Fruit fly (Drosophila melanogaster): ENCODE results near the gene CG11723.
A peak's percentile ranks its signal among the peaks of the same experiment; 100 is the strongest.

CG11723 gene

dm6 chr2L:2130157-2130987, 16.7 kb downstream of the CG11723 start, which contains the start of gene Glyp:
TSS of gene Glyp (plus strand) at chr2L:2130813.
- TF ChIP-seq noc (tag; optimal IDR thresholded peaks at IDR 0.05) = peak; percentile 99

- TF ChIP-seq noc (tag; optimal IDR thresholded peaks at IDR 0.05) = no peak
These were observed 17.9 kb downstream of the CG11723 start, which contains the start of gene CG4259 for dm6 chr2L:2129137-2129536. TSS of gene CG4259 (minus strand) at chr2L:2129237.

DNA sequence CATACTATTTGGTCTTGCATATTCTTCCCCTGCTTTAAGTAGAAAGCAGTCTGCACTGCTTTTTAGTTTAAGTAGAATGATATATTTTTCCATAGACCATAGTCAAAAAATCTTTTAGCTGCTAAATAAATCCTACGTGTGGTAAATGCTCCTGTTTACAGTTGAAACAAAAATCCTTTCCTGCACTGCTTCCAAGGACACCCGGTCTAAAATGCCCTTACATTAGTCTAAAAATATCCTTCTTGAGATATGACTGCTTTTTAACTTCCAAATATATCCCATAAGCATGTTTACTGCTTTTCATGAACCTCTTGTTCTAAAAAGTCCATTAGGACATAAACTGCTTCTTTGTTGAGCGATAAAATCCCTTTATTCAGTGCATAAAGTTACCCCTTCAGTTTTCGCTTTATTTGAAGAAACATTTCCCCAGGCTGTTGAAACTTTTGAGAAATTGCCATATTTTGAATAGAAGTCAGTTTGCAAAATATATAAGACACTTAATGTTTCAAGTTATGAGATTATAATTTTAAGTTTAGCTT, 36.7 kb downstream of the CG11723 start:
- no peak for TF ChIP-seq noc (tag; optimal IDR thresholded peaks at IDR 0.05)

DNA sequence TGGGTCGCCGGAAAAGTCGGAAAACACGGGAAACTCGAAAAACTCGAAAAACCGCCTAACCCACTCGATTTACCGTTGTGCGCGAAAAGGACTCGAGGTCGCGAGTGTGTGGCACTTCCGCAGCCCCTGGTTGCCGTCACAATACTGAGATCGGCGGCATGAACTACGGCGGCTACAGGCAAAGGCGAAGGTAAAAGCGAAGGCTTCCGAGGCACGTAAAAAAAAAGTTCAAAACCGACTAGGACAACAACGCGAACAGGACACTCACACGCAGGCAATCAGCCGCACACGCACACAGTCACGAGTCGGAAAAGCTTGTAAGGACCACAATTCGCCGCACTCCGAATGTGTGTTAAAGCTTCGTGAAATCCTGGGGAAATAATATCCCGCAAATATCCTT, 37.3 kb downstream of the CG11723 start, which contains the start of gene dpr3:
dpr3 (minus strand) TSS at position 133 of the 400 bp plus-strand sequence.
- TF ChIP-seq noc (tag; optimal IDR thresholded peaks at IDR 0.05) = no peak
